Worm (Caenorhabditis elegans) whole organism, midembryonic: ENCODE measurements around the gene rpb-2.

Source experiments
- T22C8.4 ChIP-seq: fragments of 200-800 bp; sonication (Bioruptor generic); IDR thresholded peaks from 2 replicates; pipeline ENCODE4 v1.3.6; 2022; ENCODE audit warnings: missing genetic modification characterization, missing compliant biosample characterization
- cog-1 ChIP-seq: sonication (generic microtip); optimal IDR thresholded peaks from 2 replicates; lab custom pipeline; 2016; ENCODE audit warnings: missing genetic modification characterization, missing compliant biosample characterization
- flt-1 ChIP-seq: fragments of 200-800 bp; sonication (Bioruptor generic); IDR thresholded peaks from 2 replicates; pipeline ENCODE4 v1.3.6; 2022; ENCODE audit warnings: missing genetic modification characterization, missing compliant biosample characterization
- klf-2 ChIP-seq: fragments of 200-800 bp; sonication (Bioruptor generic); conservative IDR thresholded peaks from 2 replicates; pipeline ENCODE4 v1.3.6; 2022; ENCODE audit warnings: missing genetic modification reagents, missing genetic modification characterization, missing compliant biosample characterization
- med-1 ChIP-seq: sonication (generic microtip); optimal IDR thresholded peaks from 2 replicates; lab custom pipeline; 2017; ENCODE audit warnings: missing genetic modification characterization, mild to moderate bottlenecking, missing compliant biosample characterization, antibody characterized with exemption, missing genetic modification reagents; ENCODE audit not compliant: insufficient read depth
- ref-1 ChIP-seq: fragments of 200-800 bp; sonication (Bioruptor generic); conservative IDR thresholded peaks from 2 replicates; pipeline ENCODE4 v1.3.6; 2022; ENCODE audit warnings: missing genetic modification reagents, missing genetic modification characterization, missing compliant biosample characterization
- tab-1 ChIP-seq: fragments of 200-800 bp; sonication (Bioruptor generic); IDR thresholded peaks from 2 replicates; pipeline ENCODE4 v1.3.6; 2022; ENCODE audit warnings: missing genetic modification characterization, missing compliant biosample characterization
- ztf-29 ChIP-seq: fragments of 200-800 bp; sonication (Bioruptor generic); IDR thresholded peaks from 2 replicates; pipeline ENCODE4 v1.3.6; 2022; ENCODE audit warnings: missing genetic modification reagents, missing genetic modification characterization, missing compliant biosample characterization

ce11 chrIII:4912317-4912716 lies 27.1 kb upstream of the rpb-2 start, which contains the start of the genes F26F4.9 and cee-1:
- TF ChIP-seq T22C8.4 (no peak), flt-1 (GFP tag; lab: Robert Waterston, UW) (no peak), med-1 (no peak), klf-2 (GFP tag; lab: Robert Waterston, UW) (no peak), ref-1 (GFP tag; lab: Robert Waterston, UW) (no peak), cog-1 (peak; percentile 36), ztf-29 (GFP tag; lab: Robert Waterston, UW) (no peak), tab-1 (GFP tag; lab: Robert Waterston, UW) (no peak)
